Worm (Caenorhabditis elegans) whole organism, L3 larva: ENCODE results near the gene glb-31.

Source experiments
- fkh-10 ChIP-seq: sonication (generic microtip); optimal IDR thresholded peaks from 2 replicates; lab custom pipeline; 2017; ENCODE audit warnings: missing biosample characterization, missing genetic modification reagents, missing genetic modification characterization
- fos-1 ChIP-seq: fragments of 150-350 bp; optimal IDR thresholded peaks from 2 replicates; lab custom pipeline; 2014; ENCODE audit warnings: missing biosample characterization, missing genetic modification characterization
- lin-15B ChIP-seq: fragments of 150-350 bp; optimal IDR thresholded peaks from 2 replicates; lab custom pipeline; 2014; ENCODE audit warnings: missing biosample characterization, missing genetic modification characterization
- nhr-12 ChIP-seq: fragments of 150-350 bp; optimal IDR thresholded peaks from 2 replicates; lab custom pipeline; 2014; ENCODE audit warnings: missing biosample characterization, missing genetic modification characterization
- nhr-25 ChIP-seq: sonication (generic microtip); optimal IDR thresholded peaks from 2 replicates; lab custom pipeline; 2017; ENCODE audit warnings: missing biosample characterization, missing genetic modification characterization
- nhr-67 ChIP-seq: fragments of 150-350 bp; optimal IDR thresholded peaks from 2 replicates; lab custom pipeline; 2014; ENCODE audit warnings: missing biosample characterization, missing genetic modification characterization
- skn-1 ChIP-seq: fragments of 150-350 bp; optimal IDR thresholded peaks from 2 replicates; lab custom pipeline; 2014; ENCODE audit warnings: missing biosample characterization, missing genetic modification characterization
- snpc-4 ChIP-seq: fragments of 150-350 bp; optimal IDR thresholded peaks from 2 replicates; lab custom pipeline; 2014; ENCODE audit warnings: missing biosample characterization, missing genetic modification characterization
- unc-62 ChIP-seq: fragments of 150-350 bp; sonication (generic microtip); optimal IDR thresholded peaks from 4 replicates; lab custom pipeline; 2014; ENCODE audit warnings: missing biosample characterization, missing genetic modification reagents, missing genetic modification characterization
- zag-1 ChIP-seq: fragments of 150-350 bp; optimal IDR thresholded peaks from 2 replicates; lab custom pipeline; 2014; ENCODE audit warnings: missing biosample characterization, missing genetic modification characterization
- ztf-11 ChIP-seq: fragments of 150-350 bp; optimal IDR thresholded peaks from 2 replicates; lab custom pipeline; 2014; ENCODE audit warnings: missing biosample characterization, missing genetic modification characterization

DNA sequence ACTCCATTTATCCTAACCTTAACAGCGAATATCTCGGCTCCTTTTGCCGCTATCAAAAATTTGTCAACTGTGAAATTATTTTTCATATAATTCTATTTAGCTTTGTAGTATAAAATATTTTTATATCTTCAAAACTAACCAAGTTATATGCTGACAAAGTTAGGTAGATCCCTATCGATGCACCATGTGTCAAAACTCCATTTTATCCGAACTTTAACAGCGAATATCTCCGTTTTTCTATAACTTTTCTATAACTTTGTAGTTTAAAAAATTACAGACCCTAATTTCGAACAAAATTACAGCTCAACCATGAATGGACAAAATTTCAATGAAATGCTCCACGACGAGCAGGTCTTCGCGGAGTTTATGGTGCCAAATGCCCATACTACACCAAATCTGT lies 5.7 kb downstream of the glb-31 start, which contains the start of gene Y57G7A.2:
- no peak for TF ChIP-seq snpc-4 (tag; lab: Kevin White, UChicago)
- TF ChIP-seq zag-1 (tag; lab: Kevin White, UChicago): no peak
- no peak for TF ChIP-seq fkh-10
- TF ChIP-seq fos-1 (tag; lab: Kevin White, UChicago): no peak
- TF ChIP-seq nhr-25 (tag; lab: Kevin White, UChicago): no peak
- no peak for TF ChIP-seq lin-15B
- TF ChIP-seq unc-62: no peak
- no peak for TF ChIP-seq nhr-12 (tag; lab: Kevin White, UChicago)
- no peak for TF ChIP-seq ztf-11 (tag; lab: Kevin White, UChicago)
- no peak for TF ChIP-seq skn-1 (tag; lab: Kevin White, UChicago)
- no peak for TF ChIP-seq nhr-67 (tag; lab: Kevin White, UChicago)
